Fruit fly (Drosophila melanogaster) whole organism, prepupa: ENCODE data around the gene CG12224.
A peak's percentile ranks its signal among the peaks of the same experiment; 100 is the strongest.

ENCODE experiments used
- Blimp-1 ChIP-seq: fragments of 200-800 bp; sonication (Bioruptor generic); optimal IDR thresholded peaks from 3 replicates; lab custom pipeline; 2017; ENCODE audit warnings: missing biosample characterization, missing genetic modification characterization, mild to moderate bottlenecking, moderate library complexity, missing genetic modification reagents
- CG10631 ChIP-seq: fragments of 200-800 bp; sonication (Bioruptor generic); optimal IDR thresholded peaks from 2 replicates; lab custom pipeline; 2016; ENCODE audit warnings: missing biosample characterization, missing genetic modification characterization
- CG10669 ChIP-seq: fragments of 200-800 bp; sonication (Bioruptor generic); optimal IDR thresholded peaks from 3 replicates; lab custom pipeline; 2018; ENCODE audit warnings: missing biosample characterization, mild to moderate bottlenecking, missing genetic modification characterization, moderate library complexity
- CG11294 ChIP-seq: fragments of 200-800 bp; sonication (Bioruptor generic); IDR thresholded peaks from 2 replicates; pipeline ENCODE4 v1.3.6; 2022; ENCODE audit warnings: missing biosample characterization, missing genetic modification characterization
- CG11762 ChIP-seq: fragments of 200-800 bp; sonication (Bioruptor generic); optimal IDR thresholded peaks from 3 replicates; lab custom pipeline; 2016; ENCODE audit warnings: missing biosample characterization, missing genetic modification characterization; ENCODE audit not compliant: insufficient read depth
- CG11902 ChIP-seq: fragments of 200-800 bp; sonication (Bioruptor generic); optimal IDR thresholded peaks from 3 replicates; lab custom pipeline; 2016; ENCODE audit warnings: missing biosample characterization, missing genetic modification characterization
- CG3032 ChIP-seq: fragments of 200-800 bp; optimal IDR thresholded peaks from 2 replicates; lab custom pipeline; 2019; ENCODE audit warnings: missing biosample characterization, mild to moderate bottlenecking, missing genetic modification characterization, moderate library complexity
- CG32006 ChIP-seq: fragments of 200-800 bp; sonication (Bioruptor generic); optimal IDR thresholded peaks from 3 replicates; lab custom pipeline; 2017; ENCODE audit warnings: missing biosample characterization, mild to moderate bottlenecking, missing genetic modification characterization
- CG34406 ChIP-seq: fragments of 200-800 bp; sonication (Bioruptor generic); optimal IDR thresholded peaks from 3 replicates; lab custom pipeline; 2016; ENCODE audit warnings: missing biosample characterization, missing genetic modification characterization
- CG4318 ChIP-seq: fragments of 200-800 bp; sonication (Bioruptor generic); optimal IDR thresholded peaks from 3 replicates; lab custom pipeline; 2017; ENCODE audit warnings: missing biosample characterization, mild to moderate bottlenecking, missing genetic modification characterization
- CG6163 ChIP-seq: fragments of 200-800 bp; sonication (Bioruptor generic); IDR thresholded peaks from 3 replicates; pipeline ENCODE4 v1.3.6; 2022; ENCODE audit warnings: missing biosample characterization, missing genetic modification characterization
- CG6792 ChIP-seq: fragments of 200-800 bp; sonication (Bioruptor generic); optimal IDR thresholded peaks from 3 replicates; lab custom pipeline; 2016; ENCODE audit warnings: missing biosample characterization, missing genetic modification characterization
- CG6808 ChIP-seq: fragments of 200-800 bp; sonication (Bioruptor generic); optimal IDR thresholded peaks from 3 replicates; lab custom pipeline; 2017; ENCODE audit warnings: missing biosample characterization, missing genetic modification characterization, mild to moderate bottlenecking, moderate library complexity, missing genetic modification reagents
- CG8119 ChIP-seq: fragments of 200-800 bp; sonication (Bioruptor generic); IDR thresholded peaks from 3 replicates; pipeline ENCODE4 v1.3.6; 2022; ENCODE audit warnings: missing biosample characterization, missing genetic modification characterization
- CG8319 ChIP-seq: fragments of 200-800 bp; sonication (Bioruptor generic); optimal IDR thresholded peaks from 3 replicates; lab custom pipeline; 2016; ENCODE audit warnings: missing biosample characterization, missing genetic modification characterization
- CG8632 ChIP-seq: fragments of 200-800 bp; sonication (Bioruptor generic); optimal IDR thresholded peaks from 3 replicates; lab custom pipeline; 2016; ENCODE audit warnings: missing biosample characterization, missing genetic modification characterization
- CG9139 ChIP-seq: fragments of 200-800 bp; sonication (Bioruptor generic); optimal IDR thresholded peaks from 3 replicates; lab custom pipeline; 2017; ENCODE audit warnings: missing biosample characterization, mild to moderate bottlenecking, missing genetic modification characterization
- Eip75B ChIP-seq: fragments of 200-800 bp; sonication (Bioruptor generic); optimal IDR thresholded peaks from 3 replicates; lab custom pipeline; 2016; ENCODE audit warnings: missing biosample characterization, missing genetic modification characterization
- Eip78C ChIP-seq: fragments of 200-800 bp; sonication (Bioruptor generic); peaks from one replicate; lab custom pipeline; 2016; ENCODE audit warnings: missing biosample characterization, missing genetic modification characterization
- Eip93F ChIP-seq: fragments of 200-800 bp; sonication (Bioruptor generic); optimal IDR thresholded peaks from 2 replicates; lab custom pipeline; 2016; ENCODE audit warnings: missing biosample characterization, mild to moderate bottlenecking, missing genetic modification characterization
- Ets21C ChIP-seq: fragments of 200-800 bp; sonication (Bioruptor generic); optimal IDR thresholded peaks from 3 replicates; lab custom pipeline; 2016; ENCODE audit warnings: missing biosample characterization, missing genetic modification characterization
- Ets96B ChIP-seq: fragments of 200-800 bp; optimal IDR thresholded peaks from 2 replicates; lab custom pipeline; 2019; ENCODE audit warnings: missing biosample characterization, mild to moderate bottlenecking, missing genetic modification characterization, moderate library complexity
- Gug ChIP-seq: fragments of 200-800 bp; sonication (Bioruptor generic); IDR thresholded peaks from 2 replicates; pipeline ENCODE4 v1.3.6; 2022; ENCODE audit warnings: missing biosample characterization, missing genetic modification characterization
- Hr38 ChIP-seq: sonication (Bioruptor generic); optimal IDR thresholded peaks from 2 replicates; lab custom pipeline; 2016; ENCODE audit warnings: missing biosample characterization, missing genetic modification characterization
- Hr39 ChIP-seq: fragments of 200-800 bp; sonication (Bioruptor generic); optimal IDR thresholded peaks from 2 replicates; lab custom pipeline; 2016; ENCODE audit warnings: missing biosample characterization, missing genetic modification characterization
- Lpt ChIP-seq: fragments of 200-800 bp; sonication (Bioruptor generic); optimal IDR thresholded peaks from 3 replicates; lab custom pipeline; 2016; ENCODE audit warnings: missing biosample characterization, missing genetic modification characterization
- OdsH ChIP-seq: fragments of 200-800 bp; sonication (Bioruptor generic); optimal IDR thresholded peaks from 3 replicates; lab custom pipeline; 2016; ENCODE audit warnings: missing biosample characterization, missing genetic modification characterization
- Smox ChIP-seq: fragments of 200-800 bp; sonication (Bioruptor generic); optimal IDR thresholded peaks from 3 replicates; lab custom pipeline; 2016; ENCODE audit warnings: missing biosample characterization, missing genetic modification characterization
- Sox102F ChIP-seq: fragments of 200-800 bp; sonication (Bioruptor generic); optimal IDR thresholded peaks from 2 replicates; lab custom pipeline; 2016; ENCODE audit warnings: missing biosample characterization, mild to moderate bottlenecking, missing genetic modification characterization
- Sox14 ChIP-seq: fragments of 200-800 bp; sonication (Bioruptor generic); optimal IDR thresholded peaks from 3 replicates; lab custom pipeline; 2016; ENCODE audit warnings: missing biosample characterization, missing genetic modification characterization
- Sox15 ChIP-seq: fragments of 200-800 bp; sonication (Bioruptor generic); optimal IDR thresholded peaks from 3 replicates; lab custom pipeline; 2016; ENCODE audit warnings: missing biosample characterization, missing genetic modification characterization
- achi ChIP-seq: fragments of 200-800 bp; sonication (Bioruptor generic); optimal IDR thresholded peaks from 3 replicates; lab custom pipeline; 2016; ENCODE audit warnings: missing biosample characterization, missing genetic modification characterization
- cyc ChIP-seq: fragments of 200-800 bp; sonication (Bioruptor generic); optimal IDR thresholded peaks from 3 replicates; lab custom pipeline; 2016; ENCODE audit warnings: missing biosample characterization, missing genetic modification characterization
- dac ChIP-seq: fragments of 200-800 bp; sonication (Bioruptor generic); optimal IDR thresholded peaks from 2 replicates; lab custom pipeline; 2017; ENCODE audit warnings: missing biosample characterization, mild to moderate bottlenecking, missing genetic modification characterization
- dsx ChIP-seq: fragments of 200-800 bp; optimal IDR thresholded peaks from 3 replicates; lab custom pipeline; 2019; ENCODE audit warnings: missing biosample characterization, mild to moderate bottlenecking, missing genetic modification characterization, moderate library complexity; ENCODE audit not compliant: poor library complexity, severe bottlenecking
- esn ChIP-seq: fragments of 200-800 bp; sonication (Bioruptor generic); optimal IDR thresholded peaks from 2 replicates; lab custom pipeline; 2016; ENCODE audit warnings: missing biosample characterization, mild to moderate bottlenecking, missing genetic modification characterization, moderate library complexity
- fd59A ChIP-seq: fragments of 200-800 bp; sonication (Bioruptor generic); optimal IDR thresholded peaks from 2 replicates; lab custom pipeline; 2017; ENCODE audit warnings: missing biosample characterization, mild to moderate bottlenecking, missing genetic modification characterization, missing genetic modification reagents
- fd85E ChIP-seq: fragments of 200-800 bp; sonication (Bioruptor generic); optimal IDR thresholded peaks from 3 replicates; lab custom pipeline; 2016; ENCODE audit warnings: missing biosample characterization, missing genetic modification characterization
- fkh ChIP-seq: fragments of 200-800 bp; sonication (Bioruptor generic); optimal IDR thresholded peaks from 3 replicates; lab custom pipeline; 2017; ENCODE audit warnings: missing biosample characterization, mild to moderate bottlenecking, missing genetic modification characterization, moderate library complexity
- net ChIP-seq: fragments of 200-800 bp; sonication (Bioruptor generic); optimal IDR thresholded peaks from 3 replicates; lab custom pipeline; 2016; ENCODE audit warnings: missing biosample characterization, missing genetic modification characterization
- pdm3 ChIP-seq: fragments of 200-800 bp; sonication (Bioruptor generic); optimal IDR thresholded peaks from 3 replicates; lab custom pipeline; 2016; ENCODE audit warnings: missing biosample characterization, missing genetic modification characterization
- salr ChIP-seq, 2 experiments: fragments of 200-800 bp; sonication (Bioruptor generic); optimal IDR thresholded peaks; 3 replicates each; lab custom pipeline; 2016 to 2018; ENCODE audit warnings: missing biosample characterization in 2 of 2, missing genetic modification characterization in 2 of 2, mild to moderate bottlenecking in 1 of 2
- spab ChIP-seq: fragments of 200-800 bp; sonication (Bioruptor generic); optimal IDR thresholded peaks from 2 replicates; lab custom pipeline; 2017; ENCODE audit warnings: missing biosample characterization, mild to moderate bottlenecking, missing genetic modification characterization, missing genetic modification reagents
- ss ChIP-seq, 2 experiments: fragments of 200-800 bp; sonication (Bioruptor generic); optimal IDR thresholded peaks; 2 replicates in 1 of 2; 3 replicates in 1 of 2; lab custom pipeline; 2017 to 2018; ENCODE audit warnings: mild to moderate bottlenecking in 2 of 2, missing biosample characterization in 2 of 2, missing genetic modification characterization in 2 of 2, moderate library complexity in 1 of 2
- svp ChIP-seq: fragments of 200-800 bp; sonication (Bioruptor generic); peaks from one replicate; lab custom pipeline; 2016; ENCODE audit warnings: missing biosample characterization, missing genetic modification characterization
- topi ChIP-seq: fragments of 200-800 bp; sonication (Bioruptor generic); optimal IDR thresholded peaks from 3 replicates; lab custom pipeline; 2016; ENCODE audit warnings: missing biosample characterization, missing genetic modification characterization
- vri ChIP-seq: fragments of 200-800 bp; sonication (Bioruptor generic); optimal IDR thresholded peaks from 3 replicates; lab custom pipeline; 2016; ENCODE audit warnings: missing biosample characterization, mild to moderate bottlenecking, missing genetic modification characterization

CG12224 gene

DNA sequence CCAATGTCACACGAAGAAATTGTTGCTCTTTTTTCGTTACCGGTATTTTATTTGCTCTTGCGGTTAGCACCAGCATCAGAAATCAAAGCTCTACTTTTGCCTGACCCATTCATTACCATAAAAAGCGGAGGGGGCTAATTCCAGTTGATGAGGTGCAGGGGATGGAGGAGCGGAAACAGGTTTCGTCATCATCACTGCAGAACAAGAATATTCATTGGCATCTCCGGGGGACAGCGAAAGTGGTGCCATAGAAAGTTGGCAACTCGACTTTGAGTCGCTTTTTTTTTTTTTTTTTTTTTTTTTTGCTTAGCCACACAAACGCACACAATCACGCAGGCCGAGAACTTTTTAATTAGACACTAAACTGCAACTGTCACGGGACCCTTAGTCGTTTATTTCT lies 40.7 kb downstream of the CG12224 start:
- TF ChIP-seq Ets21C (GFP tag; lab: Kevin White, UChicago) (no peak), Sox14 (no peak), CG3032 (tag; lab: Kevin White, UChicago) (no peak), fkh (GFP tag; lab: Kevin White, UChicago) (no peak), CG8119 (GFP tag; lab: Robert Waterston, UW) (no peak), CG32006 (GFP tag; lab: Kevin White, UChicago) (no peak), CG11762 (GFP tag; lab: Kevin White, UChicago) (no peak), Blimp-1 (GFP tag; lab: Kevin White, UChicago) (peak; percentile 45), CG11902 (GFP tag; lab: Kevin White, UChicago) (no peak), CG11294 (GFP tag; lab: Robert Waterston, UW) (no peak), Eip78C (peak; percentile 39), achi (GFP tag; lab: Kevin White, UChicago) (no peak), salr (GFP tag; optimal IDR thresholded peaks at IDR 0.05; lab: Kevin White, UChicago) (no peak), fd85E (no peak), CG34406 (GFP tag; lab: Kevin White, UChicago) (no peak)

- TF ChIP-seq Lpt (GFP tag; lab: Kevin White, UChicago) (peak; percentile 45), dsx (GFP tag; lab: Kevin White, UChicago) (peak; percentile 32), Ets21C (GFP tag; lab: Kevin White, UChicago) (no peak), CG10631 (GFP tag; lab: Kevin White, UChicago) (peak; percentile 46), net (peak; percentile 33), Ets96B (tag; lab: Kevin White, UChicago) (peak; percentile 24), Hr38 (GFP tag; lab: Kevin White, UChicago) (no peak), Eip93F (no peak), Eip78C (peak; percentile 77), dac (GFP tag; lab: Kevin White, UChicago) (no peak), fd85E (peak; percentile 1), Smox (GFP tag; lab: Kevin White, UChicago) (peak; percentile 32), svp (GFP tag; lab: Kevin White, UChicago) (peak; percentile 80), Sox15 (no peak), fd59A (GFP tag; lab: Kevin White, UChicago) (no peak), Eip75B (peak; percentile 45), CG4318 (GFP tag; lab: Kevin White, UChicago) (peak; percentile 16), CG32006 (GFP tag; lab: Kevin White, UChicago) (peak; percentile 60), Sox14 (peak; percentile 63), esn (GFP tag; lab: Kevin White, UChicago) (peak; percentile 56), topi (GFP tag; lab: Kevin White, UChicago) (peak; percentile 48), CG6163 (GFP tag; lab: Robert Waterston, UW) (peak; percentile 79), pdm3 (GFP tag; lab: Kevin White, UChicago) (peak; percentile 36), CG9139 (GFP tag; lab: Kevin White, UChicago) (no peak), ss (GFP tag; optimal IDR thresholded peaks at IDR 0.05; lab: Kevin White, UChicago) (peak; percentile 15 to 25), CG8119 (GFP tag; lab: Robert Waterston, UW) (peak; percentile 68), CG6808 (GFP tag; lab: Kevin White, UChicago) (no peak), cyc (GFP tag; lab: Kevin White, UChicago) (peak; percentile 64), CG10669 (peak; percentile 38), Gug (GFP tag; lab: Robert Waterston, UW) (peak; percentile 55; the same call in 1 of the 2 replicates), CG6792 (GFP tag; lab: Kevin White, UChicago) (peak; percentile 38), fkh (GFP tag; lab: Kevin White, UChicago) (no peak), Hr39 (peak; percentile 43), vri (peak; percentile 21), CG11902 (GFP tag; lab: Kevin White, UChicago) (peak; percentile 35), CG8319 (peak; percentile 11), CG3032 (tag; lab: Kevin White, UChicago) (peak; percentile 34), CG8632 (GFP tag; lab: Kevin White, UChicago) (peak; percentile 47), Sox102F (GFP tag; lab: Kevin White, UChicago) (peak; percentile 26), OdsH (GFP tag; lab: Kevin White, UChicago) (peak; percentile 58), spab (GFP tag; lab: Kevin White, UChicago) (peak; percentile 30), achi (GFP tag; lab: Kevin White, UChicago) (peak; percentile 51)
Measured at dm6 chr3R:11937427-11938114, 44.3 kb downstream of the CG12224 start.
